Fruit fly (Drosophila melanogaster): ENCODE data around the gene Sirt4.

Gene Sirt4

DNA sequence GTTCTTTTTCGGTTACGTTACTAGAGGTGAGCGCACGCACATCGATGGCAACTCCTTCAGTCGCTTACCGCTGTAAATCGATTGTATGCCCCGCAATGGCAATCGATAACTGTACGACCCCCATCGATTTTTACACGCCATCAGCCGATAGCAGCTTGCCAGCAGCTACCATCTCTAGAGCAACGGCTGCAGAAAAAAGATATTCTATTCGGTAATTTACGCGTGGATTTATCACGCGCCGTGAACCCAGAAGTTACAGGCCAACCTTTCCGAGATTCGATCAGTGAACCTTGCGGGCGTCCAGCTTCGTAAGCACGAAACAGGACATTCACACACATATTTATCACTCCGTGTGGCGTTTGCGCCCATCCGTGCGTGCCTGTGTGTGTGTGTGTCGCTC, at the start of gene Sirt4, which contains the start of gene CG4119:
Gene Sirt4, minus strand, starts transcription at position 39 of the 400 bp plus-strand sequence.
Gene CG4119, plus strand, starts transcription at position 151 of the 400 bp plus-strand sequence.
- TF ChIP-seq CG17801 (GFP tag; optimal IDR thresholded peaks at IDR 0.05; ENCODE audit: partially characterized antibody), result peak; percentile 25

DNA sequence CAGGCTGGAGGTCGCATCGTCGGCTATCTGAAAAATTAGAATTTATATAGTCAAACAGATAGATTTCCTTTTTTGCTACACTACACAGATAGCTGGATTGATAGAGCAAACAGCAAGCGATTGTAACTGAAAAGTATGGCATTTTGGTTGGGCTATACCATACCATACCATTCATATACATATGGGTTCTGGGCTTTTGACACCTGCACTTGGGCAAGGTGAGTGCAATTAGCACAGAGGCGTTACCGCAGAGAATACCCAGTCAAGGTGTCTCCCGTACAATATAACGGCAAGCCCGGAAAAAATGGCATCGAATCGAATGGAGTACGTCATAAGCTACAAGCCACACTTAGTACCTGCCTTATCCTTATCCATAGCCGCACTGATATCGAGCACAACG, 49.0 kb upstream of the Sirt4 start:
- no peak for TF ChIP-seq CG17801 (GFP tag; optimal IDR thresholded peaks at IDR 0.05; ENCODE audit: partially characterized antibody)

DNA sequence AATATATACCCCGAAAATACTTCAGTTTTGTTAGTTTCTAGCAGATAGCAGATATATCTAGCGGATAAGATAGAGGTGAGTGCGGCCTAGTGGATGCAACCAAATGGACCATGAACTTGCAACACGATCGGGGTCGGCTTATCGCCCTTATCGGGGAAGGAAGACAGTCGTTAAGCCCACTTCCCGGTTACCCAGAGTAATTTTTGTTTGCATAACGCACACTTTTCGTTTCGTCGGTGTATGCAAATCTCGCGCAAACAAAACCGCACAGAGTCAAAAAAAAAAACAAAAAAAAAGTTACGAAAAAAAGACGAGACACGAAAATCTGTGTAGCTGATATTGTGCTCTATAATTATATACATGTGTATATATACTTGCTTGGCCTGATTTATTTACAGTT, 47.2 kb upstream of the Sirt4 start:
- TF ChIP-seq CG17801 (GFP tag; optimal IDR thresholded peaks at IDR 0.05; ENCODE audit: partially characterized antibody), result no peak

DNA sequence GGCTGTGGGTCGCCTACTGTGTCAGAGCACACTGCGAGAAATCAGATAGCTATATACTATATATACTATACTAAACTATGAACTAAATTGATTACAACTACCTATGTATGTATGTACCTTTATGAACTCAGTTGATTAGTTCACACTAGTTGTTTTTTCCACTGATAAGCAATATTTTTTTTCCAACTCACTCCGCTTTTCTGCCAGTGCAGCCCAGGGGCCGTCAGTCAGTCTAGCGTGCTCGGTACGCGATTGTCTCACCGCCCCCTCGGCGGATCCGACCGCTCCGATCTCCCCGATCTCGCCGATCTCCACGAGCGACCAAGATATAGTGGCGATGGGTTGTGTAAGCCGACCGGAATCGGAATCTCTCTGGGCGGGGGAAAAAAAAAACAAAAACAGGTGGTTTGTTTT, 40.2 kb upstream of the Sirt4 start:
- no peak for TF ChIP-seq CG17801 (GFP tag; optimal IDR thresholded peaks at IDR 0.05; ENCODE audit: partially characterized antibody)

DNA sequence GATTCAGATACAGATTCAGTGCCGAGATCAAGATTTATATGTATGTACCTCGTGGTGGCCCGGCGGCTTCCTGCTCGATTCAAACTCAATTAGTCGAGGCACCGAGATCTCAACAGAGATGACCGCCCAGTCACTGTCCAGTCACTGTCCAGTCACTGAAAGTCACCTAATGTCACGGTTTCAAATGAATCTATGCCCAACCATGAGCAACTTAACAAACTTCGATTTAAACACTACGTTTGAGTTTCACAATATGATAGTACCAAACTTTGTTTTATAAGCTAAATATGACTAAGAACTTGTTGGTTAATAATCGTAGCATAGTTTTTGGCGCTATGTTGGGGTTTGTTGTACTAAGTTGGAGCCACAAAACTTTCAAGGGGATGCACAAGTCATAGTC, 39.4 kb upstream of the Sirt4 start:
- no peak for TF ChIP-seq CG17801 (GFP tag; optimal IDR thresholded peaks at IDR 0.05; ENCODE audit: partially characterized antibody)

DNA sequence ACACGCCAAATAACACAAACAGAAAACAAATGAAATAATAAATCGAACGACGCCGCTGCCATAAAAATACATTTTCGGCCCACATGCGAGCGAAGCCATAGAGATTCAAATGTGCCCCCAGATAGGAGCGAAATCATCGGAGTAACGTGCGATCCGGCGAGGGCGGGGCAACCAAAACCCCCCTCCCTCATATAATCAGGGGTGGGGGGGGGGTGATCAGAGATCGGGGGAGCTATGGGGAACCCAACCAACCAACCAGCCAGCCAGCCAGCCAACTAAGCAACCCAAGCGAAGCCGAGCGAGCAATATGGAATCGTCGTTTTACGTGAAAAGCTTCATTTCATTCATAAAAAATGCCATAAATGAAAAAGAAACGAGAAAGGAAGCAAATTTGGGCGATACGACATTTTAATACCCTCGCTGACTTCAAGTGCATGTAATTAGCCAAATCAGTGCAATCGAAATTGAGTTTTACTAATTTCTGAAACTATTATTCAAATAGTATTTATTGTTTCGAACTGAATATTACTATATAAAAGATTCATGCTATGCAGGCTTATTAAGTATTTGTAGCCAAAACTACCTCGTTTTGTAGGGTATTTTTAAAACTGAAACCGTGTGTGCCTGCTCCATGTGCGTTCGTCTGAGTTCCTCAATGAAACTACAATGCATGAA, 34.2 kb upstream of the Sirt4 start:
- no peak for TF ChIP-seq CG17801 (GFP tag; optimal IDR thresholded peaks at IDR 0.05; ENCODE audit: partially characterized antibody)

DNA sequence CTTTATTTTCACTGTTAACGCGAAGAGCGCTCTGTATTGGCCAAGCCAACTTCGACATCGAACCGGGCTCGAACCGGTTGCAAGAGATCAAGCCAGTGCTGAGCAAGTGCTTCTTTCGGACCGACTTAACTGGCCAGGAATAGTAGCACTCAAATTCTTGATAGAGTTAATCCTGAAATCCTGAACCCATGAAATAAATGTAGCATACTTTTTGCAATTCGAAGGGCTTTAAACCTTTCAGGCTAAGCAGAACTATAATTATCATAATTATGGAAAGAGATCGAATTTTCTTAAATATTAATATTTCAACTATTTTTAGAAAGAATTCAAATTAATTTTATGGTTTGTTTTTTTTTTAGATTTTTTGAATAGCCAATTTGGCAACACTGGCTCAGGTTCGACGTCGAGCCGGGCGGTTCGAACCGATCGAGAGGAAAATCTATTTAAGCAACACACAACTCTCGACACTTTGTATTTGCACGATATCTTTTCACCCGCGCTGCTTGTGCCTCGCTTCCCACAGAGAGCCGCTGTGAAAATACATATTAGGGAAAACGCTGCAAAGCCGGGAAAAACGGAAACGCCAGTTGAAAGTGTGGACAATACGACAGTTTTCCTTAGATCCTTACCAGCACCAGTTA, 32.5 kb upstream of the Sirt4 start, which contains the start of gene AdamTS-B:
Gene AdamTS-B, plus strand, starts transcription at position 471 of the 641 bp plus-strand sequence.
- peak; percentile 49 for TF ChIP-seq CG17801 (GFP tag; optimal IDR thresholded peaks at IDR 0.05; ENCODE audit: partially characterized antibody)

DNA sequence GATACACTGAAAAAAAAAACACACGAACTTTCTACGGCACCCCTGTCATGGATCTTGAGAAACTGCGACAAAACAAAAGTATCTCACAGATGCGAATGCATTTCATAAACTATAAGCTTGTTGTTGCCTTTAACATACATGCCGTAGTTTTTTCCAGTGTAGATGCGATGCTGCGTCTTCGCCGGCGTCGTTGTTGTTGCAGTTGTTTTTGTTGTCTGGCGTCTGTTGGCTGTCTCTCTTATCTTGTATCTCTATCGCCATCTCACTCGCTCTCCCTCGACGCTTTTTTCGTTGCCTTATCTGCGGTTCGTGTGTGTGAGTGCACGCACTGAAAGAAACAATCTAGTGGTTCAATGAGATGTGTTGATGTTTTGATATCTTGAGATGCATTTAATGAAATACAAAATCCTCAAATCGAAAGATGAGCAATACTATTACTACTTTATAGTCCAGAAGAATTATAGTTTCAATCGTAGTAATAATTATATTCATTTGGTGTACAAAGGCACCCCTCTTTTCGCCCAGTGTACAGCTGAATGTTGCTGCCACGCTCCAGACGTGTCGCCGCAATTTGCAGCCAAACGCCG, 30.8 kb upstream of the Sirt4 start:
- TF ChIP-seq CG17801 (GFP tag; optimal IDR thresholded peaks at IDR 0.05; ENCODE audit: partially characterized antibody), result no peak

DNA sequence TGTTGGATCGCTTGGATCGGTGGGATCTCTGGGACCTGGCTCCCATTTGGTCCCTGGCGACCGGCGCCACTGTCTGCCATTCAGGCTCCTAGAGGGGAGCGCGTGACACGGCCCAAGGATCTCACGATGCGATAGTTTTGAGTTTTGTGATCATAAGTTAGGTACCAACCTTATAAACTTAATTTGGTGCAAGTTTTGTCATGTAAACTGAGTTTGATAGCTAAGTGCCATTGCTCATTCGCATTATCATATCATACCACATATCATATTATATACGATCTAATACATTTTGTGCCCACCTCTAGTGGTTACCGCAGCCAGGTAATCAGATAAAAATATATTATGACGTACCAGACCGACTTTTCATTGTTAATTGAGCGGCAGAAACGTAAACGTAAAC, 30.2 kb upstream of the Sirt4 start:
- no peak for TF ChIP-seq CG17801 (GFP tag; optimal IDR thresholded peaks at IDR 0.05; ENCODE audit: partially characterized antibody)

DNA sequence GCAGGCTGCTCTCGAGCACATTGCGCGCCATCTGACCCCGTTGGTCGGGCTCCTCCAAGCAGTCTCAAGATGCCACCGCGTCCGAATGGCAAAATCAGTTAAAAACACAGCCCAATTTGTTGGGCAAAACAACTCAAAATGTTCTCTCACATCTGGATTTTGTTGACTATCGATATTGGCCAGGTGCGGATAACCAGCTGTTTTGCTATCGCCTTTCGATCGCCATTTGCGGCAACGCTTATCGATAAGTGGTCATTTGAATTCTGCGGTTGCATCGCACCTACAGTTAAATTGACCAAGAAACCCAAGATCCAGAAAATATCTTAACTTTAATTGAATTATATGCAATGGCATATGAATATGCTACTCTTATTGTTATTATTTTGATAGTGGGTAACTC, 29.3 kb upstream of the Sirt4 start, which contains the start of gene CG3149:
Gene CG3149, minus strand, starts transcription at position 171 of the 400 bp plus-strand sequence.
- TF ChIP-seq CG17801 (GFP tag; optimal IDR thresholded peaks at IDR 0.05; ENCODE audit: partially characterized antibody), result peak; percentile 29

DNA sequence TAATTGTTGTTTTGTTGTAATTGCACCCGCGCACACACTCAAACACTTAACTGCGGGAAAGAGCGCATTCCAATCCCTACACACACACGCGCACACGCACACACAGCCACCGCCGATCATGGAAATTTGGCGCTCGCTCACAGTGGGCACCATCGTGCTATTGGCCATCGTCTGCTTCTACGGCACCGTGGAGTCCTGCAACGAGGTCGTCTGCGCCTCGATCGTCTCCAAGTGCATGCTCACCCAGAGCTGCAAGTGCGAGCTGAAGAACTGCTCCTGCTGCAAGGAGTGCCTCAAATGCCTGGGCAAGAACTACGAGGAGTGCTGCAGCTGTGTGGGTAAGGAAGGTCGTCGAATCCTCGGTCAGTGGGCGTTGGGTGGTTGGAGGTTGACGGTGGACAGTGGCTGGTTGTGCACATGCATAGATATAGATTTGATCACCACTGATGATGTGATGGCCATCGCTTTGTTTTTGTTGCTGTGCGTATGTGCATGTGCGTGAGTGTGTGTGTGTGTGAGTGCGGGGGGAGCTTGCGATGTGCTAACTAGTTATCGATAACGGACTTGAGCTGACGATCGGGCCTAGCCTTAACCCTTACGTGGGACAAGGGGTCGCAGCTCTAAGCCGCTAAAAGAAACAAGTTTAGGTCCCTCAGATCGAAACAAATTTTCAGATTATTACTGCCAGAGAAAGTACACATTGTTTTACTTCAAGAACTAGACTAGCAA, 25.1 kb upstream of the Sirt4 start:
- TF ChIP-seq CG17801 (GFP tag; optimal IDR thresholded peaks at IDR 0.05; ENCODE audit: partially characterized antibody), result no peak

DNA sequence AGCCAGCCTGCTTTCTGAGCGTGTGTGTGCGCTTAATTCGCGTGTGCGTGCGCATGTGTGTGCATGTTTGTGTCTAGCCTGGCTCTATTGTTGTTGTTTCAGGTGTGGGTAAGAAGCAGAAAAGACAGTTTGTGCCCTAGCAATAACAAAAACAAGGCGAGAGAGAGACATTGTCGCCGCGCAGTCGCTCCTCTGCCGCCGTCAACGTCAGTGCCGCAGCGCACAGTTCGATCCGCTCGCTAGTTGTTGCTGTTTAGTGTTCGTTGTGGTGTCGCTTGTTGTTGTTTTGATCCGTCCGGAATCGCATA, 24.4 kb upstream of the Sirt4 start:
- TF ChIP-seq CG17801 (GFP tag; optimal IDR thresholded peaks at IDR 0.05; ENCODE audit: partially characterized antibody), result no peak

DNA sequence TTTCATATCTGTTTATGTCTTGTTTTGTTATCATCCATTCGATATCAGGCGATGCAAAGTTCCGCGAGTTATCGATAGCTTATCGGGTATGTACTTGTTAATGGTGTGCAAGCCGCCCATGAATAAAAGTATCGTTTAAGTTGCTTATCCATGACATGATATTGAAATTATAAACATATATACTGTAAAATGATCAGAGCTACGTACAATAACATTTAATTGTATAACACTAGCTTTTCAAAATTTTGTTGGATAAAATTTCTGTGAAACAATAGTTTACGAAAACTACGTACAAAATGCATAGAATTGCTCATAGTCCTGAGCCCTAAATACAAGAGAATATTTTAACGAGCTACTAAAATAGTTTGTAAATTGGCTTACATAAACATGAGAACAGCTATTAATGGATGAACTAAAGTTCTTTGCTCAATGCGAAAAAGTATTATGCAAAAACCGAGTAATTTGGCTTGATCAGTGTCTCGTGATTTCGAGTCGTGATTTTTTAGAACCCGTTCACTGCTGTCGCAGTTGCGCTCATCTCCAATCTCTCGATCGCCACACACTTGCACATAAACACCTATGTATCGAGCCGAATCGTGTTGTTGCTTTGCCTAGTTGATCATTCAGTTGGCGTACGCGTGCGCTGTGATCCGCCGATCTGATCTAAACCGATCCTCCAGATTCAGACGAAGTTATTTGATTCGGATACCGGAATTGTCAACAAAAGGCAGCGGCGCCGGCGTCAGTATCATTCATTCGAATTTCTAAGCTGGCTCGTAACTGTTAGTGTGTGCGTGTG, 23.9 kb upstream of the Sirt4 start, which contains the start of the genes PGAP1 and cv:
Gene PGAP1, minus strand, starts transcription at position 57 of the 799 bp plus-strand sequence.
Gene cv, plus strand, starts transcription at position 586 of the 799 bp plus-strand sequence.
- peak; percentile 47 for TF ChIP-seq CG17801 (GFP tag; optimal IDR thresholded peaks at IDR 0.05; ENCODE audit: partially characterized antibody)

DNA sequence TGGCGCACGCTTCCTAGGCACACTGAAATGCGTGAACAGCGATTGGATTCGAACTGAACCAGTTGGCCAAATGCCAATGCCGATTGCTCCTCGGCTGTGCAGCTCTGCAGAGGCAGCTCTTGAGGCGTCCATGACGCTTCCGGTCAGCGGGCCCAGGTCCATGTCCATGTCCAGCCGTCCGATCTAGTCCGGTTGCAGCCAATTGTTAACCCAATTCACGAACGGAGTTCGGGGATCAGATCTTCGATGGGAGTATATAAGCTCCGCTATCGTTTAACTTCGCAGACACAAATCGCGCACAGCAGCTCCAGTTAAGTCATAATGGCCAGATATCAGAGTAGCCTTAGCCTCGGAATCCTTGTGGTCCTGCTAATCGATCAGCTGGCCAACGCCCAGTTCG, 17.2 kb upstream of the Sirt4 start, which contains the start of gene CG42449:
Gene CG42449, plus strand, starts transcription at position 301 of the 400 bp plus-strand sequence.
- no peak for TF ChIP-seq CG17801 (GFP tag; optimal IDR thresholded peaks at IDR 0.05; ENCODE audit: partially characterized antibody)
